Fruit fly (Drosophila melanogaster) S2 (cell line): Measurements from ENCODE around the gene Elys.

Source experiments
- CG8478 ChIP-seq: fragments of >200 bp; optimal IDR thresholded peaks from 2 replicates; lab custom pipeline; 2018
- CTCF ChIP-seq, 2 experiments: fragments of >200 bp; optimal IDR thresholded peaks; 2 replicates each; lab custom pipeline; 2018

The Elys gene

DNA sequence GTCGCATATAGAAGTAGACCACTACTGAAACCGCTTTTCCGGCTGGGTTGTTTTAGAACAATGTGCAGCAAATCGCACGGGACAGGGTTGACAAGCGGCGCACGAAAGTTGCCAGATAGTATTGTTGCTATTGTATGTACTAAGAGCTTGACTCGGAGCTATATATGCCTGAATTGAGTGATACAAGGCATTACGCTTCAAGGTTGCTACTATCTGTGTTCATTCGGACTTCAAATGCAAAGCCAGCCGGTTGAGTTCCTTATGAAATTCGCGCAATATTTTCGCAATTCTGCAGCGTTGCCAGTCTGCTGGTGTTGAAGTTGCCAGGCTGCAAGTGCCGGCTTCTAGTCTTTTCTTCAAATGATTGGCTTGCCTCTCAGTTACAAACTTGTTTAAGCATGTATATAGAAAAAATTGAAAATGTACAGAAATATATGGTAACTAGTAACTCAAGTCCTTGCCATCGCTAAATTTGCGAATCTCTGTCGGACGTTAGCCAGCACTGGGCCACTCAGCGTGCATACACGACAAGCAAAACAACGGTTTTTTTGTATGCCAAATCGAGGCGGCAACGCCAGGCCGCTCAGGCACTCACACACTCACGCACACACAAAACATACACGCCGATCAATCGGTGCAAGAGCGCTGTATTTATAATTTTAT is at the start of gene Elys, which contains the start of gene Ranbp21:
Elys (plus strand) TSS at position 549 of the 663 bp plus-strand sequence.
Ranbp21 (minus strand) TSS at position 513 of the 663 bp plus-strand sequence.
- peak in 1 of 2 experiments; percentile 23 for TF ChIP-seq CTCF (optimal IDR thresholded peaks at IDR 0.05; lab: Kevin White, UChicago)
- TF ChIP-seq CG8478, result no peak

DNA sequence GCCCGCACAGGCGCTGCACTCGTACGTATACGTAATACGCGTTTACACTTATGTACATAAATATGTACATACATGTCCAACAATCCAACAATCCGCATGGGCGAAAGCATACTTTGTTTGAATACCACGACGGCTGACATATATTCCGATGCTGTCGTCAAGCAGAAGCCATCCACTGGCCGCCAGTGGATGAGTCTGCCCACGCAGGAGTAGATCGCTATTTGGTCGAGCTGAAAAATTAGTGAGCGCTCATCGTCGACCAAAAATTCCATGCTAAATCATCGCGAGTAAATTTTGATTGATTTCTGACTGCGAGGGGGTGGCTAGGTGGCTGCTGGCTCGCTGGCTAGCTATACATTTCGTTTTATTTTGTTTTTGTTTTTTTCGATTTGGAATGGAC is 49.6 kb upstream of the Elys start:
- TF ChIP-seq CTCF (optimal IDR thresholded peaks at IDR 0.05; lab: Kevin White, UChicago) (no peak), CG8478 (no peak)

DNA sequence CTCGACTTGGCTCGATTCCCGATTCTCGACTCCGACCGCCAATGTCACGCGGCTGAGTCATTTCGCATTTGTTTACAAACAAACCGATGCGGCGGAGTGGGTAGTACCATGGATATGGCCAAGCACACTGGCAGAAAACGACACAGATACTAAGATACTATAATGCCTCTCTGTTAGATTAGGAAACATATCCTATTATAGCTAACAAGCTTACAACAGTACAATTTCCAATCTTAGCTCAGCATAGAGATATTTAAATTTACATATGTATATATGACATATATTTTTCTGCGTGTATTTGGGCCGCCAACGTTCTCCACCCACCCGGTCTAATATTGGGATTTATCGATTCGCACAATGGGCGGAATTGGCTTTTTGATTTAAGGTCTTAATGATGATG is 48.2 kb upstream of the Elys start:
- TF ChIP-seq CTCF (optimal IDR thresholded peaks at IDR 0.05; lab: Kevin White, UChicago) (no peak), CG8478 (no peak)

DNA sequence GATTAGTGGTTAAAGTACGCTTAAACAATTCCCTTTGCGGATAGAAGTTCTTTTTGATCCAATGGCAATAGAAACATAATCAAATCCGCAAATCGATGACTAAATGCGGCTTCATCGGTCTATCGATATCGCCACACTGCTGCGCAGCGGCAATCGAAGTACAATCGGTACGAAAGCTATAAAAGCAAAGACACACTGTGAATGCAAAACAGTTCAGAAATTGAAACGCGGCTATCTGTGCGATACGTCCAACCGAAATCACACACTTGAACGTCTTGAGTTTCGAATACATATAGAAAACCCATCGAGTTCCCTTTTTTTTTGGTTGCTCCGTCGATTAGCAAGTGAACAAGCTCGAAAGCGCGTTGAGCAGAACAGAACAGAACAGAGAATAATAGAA is 47.1 kb upstream of the Elys start, which contains the start of gene CG14207:
CG14207 (plus strand) TSS at position 203 of the 400 bp plus-strand sequence.
- no peak for TF ChIP-seq CTCF (optimal IDR thresholded peaks at IDR 0.05; lab: Kevin White, UChicago)
- TF ChIP-seq CG8478, result no peak

DNA sequence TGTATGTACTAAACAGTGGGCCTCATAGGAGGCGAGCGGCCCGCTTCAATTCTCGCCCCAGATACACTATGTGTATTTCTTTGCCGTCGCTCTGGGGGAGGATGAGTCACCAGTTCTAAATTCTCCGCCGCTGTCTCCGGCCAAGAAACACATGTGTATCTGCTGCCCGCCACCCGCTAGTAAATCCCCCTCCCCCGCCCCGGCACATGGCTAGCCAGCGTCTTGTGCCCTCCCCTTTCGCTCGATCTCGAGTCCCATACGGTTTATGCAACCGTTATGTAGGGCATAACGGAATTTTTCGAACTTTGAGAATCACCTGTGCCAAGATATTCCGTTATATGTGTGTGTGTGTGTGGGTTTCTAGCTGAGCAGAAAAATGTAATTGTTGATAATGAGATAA is 46.2 kb upstream of the Elys start:
- no peak for TF ChIP-seq CG8478
- TF ChIP-seq CTCF (optimal IDR thresholded peaks at IDR 0.05; lab: Kevin White, UChicago), result no peak

DNA sequence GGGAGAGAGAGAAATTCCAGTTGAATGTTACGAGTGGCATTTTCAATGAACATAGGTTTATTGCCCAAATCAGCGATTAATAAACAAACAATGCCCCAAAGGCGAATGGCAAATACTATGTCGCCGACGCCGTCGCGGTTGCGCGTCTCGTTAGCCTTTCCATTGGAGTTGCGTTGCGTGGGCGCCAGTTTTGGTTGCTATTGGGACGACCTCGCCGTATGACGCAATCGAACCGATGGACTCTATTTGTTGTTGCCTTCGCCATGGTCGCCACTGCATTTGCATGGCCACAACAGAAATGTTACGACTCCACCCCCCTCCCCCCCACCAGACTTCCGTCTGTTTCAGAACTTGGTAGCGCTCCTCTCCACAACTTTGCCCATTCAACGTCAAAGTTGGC is 45.5 kb upstream of the Elys start:
- TF ChIP-seq CTCF (optimal IDR thresholded peaks at IDR 0.05; lab: Kevin White, UChicago) (no peak), CG8478 (no peak)

DNA sequence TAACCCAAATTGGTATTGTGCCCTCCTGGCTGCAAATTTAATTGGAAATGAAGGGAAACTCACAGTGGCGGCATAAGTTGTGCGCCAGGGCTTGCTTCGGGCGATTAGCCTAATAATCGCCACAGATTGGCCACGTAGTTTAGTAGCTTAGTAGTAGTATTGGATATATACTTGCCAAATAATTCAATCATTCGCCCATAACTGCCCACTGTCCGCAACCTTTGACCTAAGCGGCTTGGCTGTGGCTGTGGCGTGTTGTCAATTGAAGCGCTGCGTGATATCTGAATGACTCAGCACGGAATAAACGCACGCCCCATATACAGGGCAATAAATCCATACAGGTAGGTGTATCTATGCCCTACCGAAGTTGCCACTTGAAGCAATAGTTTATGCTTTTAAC is 45.1 kb upstream of the Elys start:
- TF ChIP-seq CTCF (optimal IDR thresholded peaks at IDR 0.05; lab: Kevin White, UChicago) (no peak), CG8478 (no peak)

DNA sequence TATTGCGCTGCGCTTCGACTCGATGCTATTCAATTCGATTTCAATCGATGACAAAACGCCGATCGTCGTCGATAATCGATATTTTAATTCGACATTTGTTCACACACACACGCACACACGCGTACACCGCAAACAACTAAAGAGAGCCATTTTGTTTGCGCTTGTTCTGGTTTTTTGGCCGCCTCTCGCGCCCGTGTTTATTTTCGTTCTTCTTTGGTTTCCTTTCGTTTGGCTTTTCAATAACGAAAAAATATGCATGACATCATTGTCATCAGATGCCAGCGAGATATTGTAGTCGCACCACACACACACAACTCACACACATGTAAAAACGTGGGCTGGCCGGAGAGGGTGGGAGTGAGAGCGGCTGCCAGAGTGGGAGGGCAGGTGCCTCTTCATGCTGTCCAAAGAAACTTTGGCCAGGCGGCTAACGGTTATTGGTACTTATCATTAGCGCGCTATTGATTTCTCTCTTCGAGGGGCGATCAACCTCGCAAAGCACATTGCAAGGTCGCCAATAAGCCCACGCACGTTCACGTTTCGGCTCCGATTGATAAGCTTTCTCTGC is 44.0 kb upstream of the Elys start:
- no peak for TF ChIP-seq CG8478
- TF ChIP-seq CTCF (optimal IDR thresholded peaks at IDR 0.05; lab: Kevin White, UChicago), result no peak

DNA sequence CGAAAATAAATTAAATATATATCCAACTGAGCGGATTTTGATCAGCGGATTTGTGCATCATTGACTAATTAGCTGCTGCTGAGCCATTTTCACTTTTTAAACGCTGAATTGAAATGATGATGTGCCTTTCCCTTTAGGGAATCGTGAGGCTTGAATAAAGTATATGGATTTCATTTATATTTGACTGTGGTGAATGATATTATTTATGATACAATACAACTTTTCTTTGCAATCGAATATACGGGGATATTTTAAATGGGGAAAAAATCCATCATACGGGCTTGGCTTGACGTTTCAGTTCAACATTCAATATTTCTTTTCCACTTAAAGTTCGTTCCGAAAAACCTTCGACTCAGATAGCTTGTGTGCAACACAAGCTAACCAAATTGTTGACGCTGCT is 40.9 kb upstream of the Elys start, which contains the start of the genes Shawn and Tyler:
Shawn (plus strand) TSS at position 301 of the 400 bp plus-strand sequence.
Tyler (plus strand) TSS at position 301 of the 400 bp plus-strand sequence.
- TF ChIP-seq CG8478, result no peak
- TF ChIP-seq CTCF (optimal IDR thresholded peaks at IDR 0.05; lab: Kevin White, UChicago), result no peak

DNA sequence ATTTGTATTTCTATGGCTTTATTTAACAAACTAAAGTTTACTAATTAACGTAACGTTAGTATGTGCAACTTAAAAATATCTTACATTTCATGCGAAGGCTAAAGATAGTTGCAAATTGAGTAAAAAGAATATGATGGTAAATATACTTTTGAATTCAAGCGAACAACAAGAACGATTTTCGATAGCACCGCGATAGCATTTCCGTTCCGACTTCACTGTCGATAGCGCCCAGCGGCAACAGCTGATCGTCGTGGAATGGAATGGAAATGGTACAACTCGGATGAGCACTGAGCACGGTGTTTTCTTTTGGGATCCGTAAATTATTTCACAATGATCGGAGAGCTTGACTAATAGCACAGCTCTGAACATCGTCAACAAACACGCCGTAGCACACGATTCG is 38.6 kb upstream of the Elys start:
- no peak for TF ChIP-seq CTCF (optimal IDR thresholded peaks at IDR 0.05; lab: Kevin White, UChicago)
- no peak for TF ChIP-seq CG8478

DNA sequence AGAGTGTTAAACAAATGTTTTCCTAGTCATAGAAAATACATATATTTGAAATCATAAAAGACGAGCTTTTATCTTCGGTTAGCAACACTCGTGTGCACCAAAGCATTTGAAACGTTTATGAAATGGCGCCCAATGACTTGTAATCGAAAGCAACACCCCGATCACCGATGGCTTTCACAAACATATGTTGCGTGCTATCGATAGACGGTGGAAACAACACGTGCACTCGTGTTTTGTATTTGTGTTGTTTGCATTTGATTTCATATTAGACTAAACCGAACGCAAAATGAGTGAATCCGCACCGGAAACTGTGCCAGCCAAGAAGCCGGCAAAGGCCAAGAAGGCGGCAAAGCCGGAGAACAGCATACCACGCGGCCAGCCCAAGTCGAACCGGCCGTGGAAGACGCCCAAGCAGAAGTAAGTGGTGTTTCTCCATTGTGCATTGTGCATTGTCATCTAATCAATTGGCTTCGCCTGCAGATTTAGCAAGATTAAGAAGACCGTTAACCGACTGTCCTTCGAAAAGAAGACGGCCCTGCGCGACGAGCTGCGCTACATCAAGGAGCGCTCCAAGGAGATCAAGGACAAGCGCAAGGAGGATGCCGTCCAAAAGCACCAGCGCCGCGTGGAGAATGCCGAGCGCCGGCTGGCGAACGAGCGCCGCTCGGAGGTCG is 36.0 kb upstream of the Elys start, which contains the start of gene CG14210:
CG14210 (plus strand) TSS at position 207 of the 674 bp plus-strand sequence.
- TF ChIP-seq CTCF (optimal IDR thresholded peaks at IDR 0.05; lab: Kevin White, UChicago), result no peak

DNA sequence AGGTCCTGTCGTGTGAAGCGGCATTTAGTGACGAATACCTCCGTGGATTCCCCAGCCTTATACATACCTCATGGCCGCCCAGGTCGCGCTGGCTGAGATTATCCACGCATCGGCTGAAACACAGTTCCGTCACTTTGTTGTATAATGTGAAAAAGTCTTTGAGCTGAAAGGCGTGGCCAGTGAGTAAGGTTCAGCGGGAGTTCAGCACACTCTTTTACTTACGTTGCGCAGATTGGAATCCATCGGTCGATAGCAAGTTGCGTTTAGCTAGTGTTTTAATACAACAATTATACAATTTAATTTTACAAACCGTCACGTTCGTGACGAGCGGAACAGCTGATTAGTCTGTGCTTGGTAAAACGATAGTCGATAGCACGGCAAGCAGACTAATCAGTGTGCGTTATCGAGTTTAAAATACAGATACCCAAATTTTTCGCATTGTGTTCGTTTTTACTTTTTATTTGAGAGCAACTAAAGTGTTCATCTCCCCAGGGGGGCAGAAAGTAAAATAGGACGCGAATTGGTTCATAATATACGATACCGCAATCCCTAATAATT is 33.8 kb upstream of the Elys start, which contains the start of the genes Pstk and Tim9b:
Pstk (minus strand) TSS at position 355 of the 558 bp plus-strand sequence.
Tim9b (minus strand) TSS at position 355 of the 558 bp plus-strand sequence.
- TF ChIP-seq CG8478 (no peak), CTCF (optimal IDR thresholded peaks at IDR 0.05; lab: Kevin White, UChicago) (no peak)

DNA sequence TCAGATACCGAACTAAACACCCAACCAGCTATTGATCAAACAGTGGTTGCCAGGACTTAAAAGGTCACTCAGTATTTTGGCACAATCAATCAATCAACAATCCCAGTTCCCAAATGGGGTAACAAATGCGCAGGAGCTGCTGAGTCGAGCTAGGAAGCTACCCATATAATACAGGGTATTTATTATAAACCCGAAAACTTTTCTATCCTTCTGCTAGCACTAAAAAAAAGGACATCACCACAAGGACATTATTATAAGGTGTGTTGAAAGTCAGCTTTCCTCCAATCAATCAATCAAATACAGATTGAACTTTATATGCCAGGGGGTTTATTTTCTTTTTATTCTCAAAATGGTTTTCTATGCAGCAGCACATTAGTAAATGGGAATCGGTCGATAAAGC is 31.0 kb upstream of the Elys start, which contains the start of gene CG14221:
CG14221 (minus strand) TSS at position 101 of the 400 bp plus-strand sequence.
- TF ChIP-seq CG8478, result no peak
- no peak for TF ChIP-seq CTCF (optimal IDR thresholded peaks at IDR 0.05; lab: Kevin White, UChicago)

DNA sequence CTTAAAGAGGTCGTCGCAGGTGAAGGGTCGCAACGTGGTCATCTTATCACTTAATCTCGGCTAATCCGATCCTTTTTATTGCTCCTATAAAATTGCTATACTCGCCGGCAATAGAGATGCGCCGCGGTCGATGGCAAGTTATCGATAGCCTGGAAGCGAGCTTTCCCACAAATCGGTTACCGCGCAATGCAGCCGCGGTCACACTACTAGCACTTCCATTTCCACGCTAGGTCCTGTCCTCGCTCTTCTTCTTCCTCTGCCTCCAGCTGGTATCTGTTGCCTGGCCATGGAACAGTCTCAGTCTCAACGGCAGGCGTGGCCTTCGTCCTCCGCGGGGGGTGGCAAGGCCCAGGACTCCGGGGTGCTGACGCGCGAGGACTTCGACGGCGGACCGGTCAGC is 29.2 kb upstream of the Elys start, which contains the start of the genes Naa20A and MKP-4:
Naa20A (minus strand) TSS at position 151 of the 400 bp plus-strand sequence.
MKP-4 (plus strand) TSS at position 191 of the 400 bp plus-strand sequence.
- TF ChIP-seq CTCF (optimal IDR thresholded peaks at IDR 0.05; lab: Kevin White, UChicago) (no peak), CG8478 (no peak)

DNA sequence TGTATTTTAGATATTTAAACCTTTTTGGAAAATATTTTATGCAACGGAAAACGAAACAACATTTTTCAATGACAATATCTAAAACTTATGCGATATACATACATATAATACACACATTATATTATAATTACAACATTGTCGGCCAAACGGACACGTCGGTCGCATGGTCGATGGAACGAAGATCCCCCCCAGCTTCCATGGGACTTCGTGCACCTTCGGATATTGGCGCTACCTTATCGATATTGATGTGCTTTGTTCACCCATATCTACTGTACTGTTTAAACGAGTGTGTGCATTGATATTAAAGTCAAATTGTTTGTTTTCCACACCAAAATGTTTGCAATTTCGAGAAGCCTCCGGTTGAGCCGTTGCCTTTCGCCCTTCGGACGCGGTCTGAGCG is 26.7 kb upstream of the Elys start, which contains the start of gene CG14212:
CG14212 (plus strand) TSS at position 301 of the 400 bp plus-strand sequence.
- no peak for TF ChIP-seq CG8478
